Fruit fly (Drosophila melanogaster) S2 (cell line): ENCODE results near the gene pum.

Source experiments
- CG8478 ChIP-seq: fragments of >200 bp; optimal IDR thresholded peaks from 2 replicates; lab custom pipeline; 2018
- CTCF ChIP-seq, 2 experiments: fragments of >200 bp; optimal IDR thresholded peaks; 2 replicates each; lab custom pipeline; 2018

- TF ChIP-seq CG8478 (lab: Kevin White, UChicago) (no peak), CTCF (optimal IDR thresholded peaks at IDR 0.05; lab: Kevin White, UChicago) (no peak)
These were observed 13.4 kb upstream of the pum start for dm6 chr3R:9250868-9251267.
